Fruit fly (Drosophila melanogaster): ENCODE results near the gene lbe.

- TF ChIP-seq CG7368 (GFP tag; optimal IDR thresholded peaks at IDR 0.05) = no peak
- TF ChIP-seq OdsH (GFP tag; optimal IDR thresholded peaks at IDR 0.05) = no peak
- no peak for TF ChIP-seq Hr38 (GFP tag; optimal IDR thresholded peaks at IDR 0.05)
- no peak for TF ChIP-seq CG11762 (GFP tag; optimal IDR thresholded peaks at IDR 0.05; ENCODE audit: insufficient read depth)
- TF ChIP-seq Hr39 (GFP tag; optimal IDR thresholded peaks at IDR 0.05) = no peak
- TF ChIP-seq Eip93F (GFP tag; optimal IDR thresholded peaks at IDR 0.05) = no peak
- TF ChIP-seq acj6 (GFP tag; optimal IDR thresholded peaks at IDR 0.05) = no peak
- TF ChIP-seq CG34406 (GFP tag; optimal IDR thresholded peaks at IDR 0.05) = no peak
- no peak for TF ChIP-seq CG15336 (GFP tag; IDR thresholded peaks at IDR 0.05)
- no peak for TF ChIP-seq net (GFP tag; optimal IDR thresholded peaks at IDR 0.05)
Measured at dm6 chr3R:21415016-21415638, 31.2 kb downstream of the lbe start.

Measured in whole organism, prepupa.